Fruit fly (Drosophila melanogaster): Measurements from ENCODE around the gene Jupiter.

Gene Jupiter

dm6 chr3R:11568873-11569450, 50.7 kb downstream of the Jupiter start, which contains the start of gene Mrp4 (continued):
- TF ChIP-seq CrebA (GFP tag; optimal IDR thresholded peaks at IDR 0.05; ENCODE audit: borderline replicate concordance) = peak; percentile 89
- peak; percentile 47 for TF ChIP-seq h (GFP tag; optimal IDR thresholded peaks at IDR 0.05)
- TF ChIP-seq rgr (GFP tag; optimal IDR thresholded peaks at IDR 0.05) = no peak
- peak; percentile 95 for TF ChIP-seq Vsx2 (GFP tag; optimal IDR thresholded peaks at IDR 0.05; ENCODE audit: partially characterized antibody)
- TF ChIP-seq CG32264 (GFP tag; optimal IDR thresholded peaks at IDR 0.05) = no peak

DNA sequence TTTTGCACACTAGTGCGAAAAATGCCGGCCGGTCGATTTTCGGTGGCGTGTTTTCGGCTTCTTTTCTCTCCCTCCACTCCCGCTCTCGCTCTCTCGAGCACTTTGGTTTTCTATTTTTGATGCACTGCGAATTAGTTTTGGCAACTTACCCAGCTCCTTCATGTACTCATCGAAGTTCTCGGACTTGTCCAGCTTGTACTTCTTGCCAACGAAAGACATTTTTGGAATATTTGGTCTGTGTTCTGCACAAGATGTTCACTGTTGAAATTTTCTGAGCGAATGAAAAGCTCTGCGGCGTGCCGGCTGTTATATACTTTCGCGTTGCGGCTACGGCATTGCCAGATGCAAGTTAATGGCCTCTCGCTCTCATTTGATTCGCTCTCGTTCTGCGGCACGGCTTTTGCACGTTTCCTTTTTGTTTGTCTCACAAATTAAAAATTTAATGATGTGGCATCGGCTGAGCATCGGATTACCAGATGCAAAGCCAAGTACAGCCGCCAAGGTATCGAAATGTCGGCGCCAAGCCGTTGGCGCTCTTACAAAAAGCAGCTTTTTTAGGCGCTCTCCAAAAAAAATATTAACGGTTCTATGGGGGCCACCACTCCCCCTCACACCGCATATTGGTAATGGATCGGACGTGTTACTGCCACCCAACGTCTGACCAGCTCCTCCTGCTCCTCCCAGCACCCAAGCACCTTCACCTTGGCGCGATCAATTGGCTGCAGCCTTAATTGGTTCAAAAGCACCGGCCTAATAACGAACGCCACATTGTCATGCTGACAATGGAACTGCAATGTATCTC, 52.7 kb downstream of the Jupiter start, which contains the start of the genes fabp and sea:
fabp (minus strand) TSS at position 286 of the 802 bp plus-strand sequence.
sea (minus strand) TSS at position 286 of the 802 bp plus-strand sequence.
- no peak for TF ChIP-seq Dif (GFP tag; optimal IDR thresholded peaks at IDR 0.05; ENCODE audit: partially characterized antibody)
- no peak for TF ChIP-seq pan (optimal IDR thresholded peaks at IDR 0.05)
- TF ChIP-seq h (GFP tag; optimal IDR thresholded peaks at IDR 0.05) = peak; percentile 52
- no peak for TF ChIP-seq jim (GFP tag; optimal IDR thresholded peaks at IDR 0.05)
- TF ChIP-seq dmrt93B (GFP tag; optimal IDR thresholded peaks at IDR 0.05) = no peak
- TF ChIP-seq CrebA (GFP tag; optimal IDR thresholded peaks at IDR 0.05; ENCODE audit: borderline replicate concordance) = peak; percentile 94
- peak; percentile 50 for TF ChIP-seq rgr (GFP tag; optimal IDR thresholded peaks at IDR 0.05)
- TF ChIP-seq Vsx2 (GFP tag; optimal IDR thresholded peaks at IDR 0.05; ENCODE audit: partially characterized antibody) = no peak
- TF ChIP-seq psq (GFP tag; optimal IDR thresholded peaks at IDR 0.05) = peak; percentile 37
- TF ChIP-seq Myc (optimal IDR thresholded peaks at IDR 0.05) = no peak
- TF ChIP-seq fru (GFP tag; optimal IDR thresholded peaks at IDR 0.05) = peak; percentile 67
- TF ChIP-seq Rel (GFP tag; optimal IDR thresholded peaks at IDR 0.05) = no peak
- peak; percentile 35 for TF ChIP-seq Rel (tag; optimal IDR thresholded peaks at IDR 0.05)
- TF ChIP-seq ey (GFP tag; optimal IDR thresholded peaks at IDR 0.05) = peak; percentile 32
- TF ChIP-seq CG32264 (GFP tag; optimal IDR thresholded peaks at IDR 0.05) = no peak
- peak; percentile 58 for TF ChIP-seq OdsH (GFP tag; optimal IDR thresholded peaks at IDR 0.05)
- TF ChIP-seq dsf (GFP tag; optimal IDR thresholded peaks at IDR 0.05; ENCODE audit: borderline replicate concordance) = no peak
- no peak for TF ChIP-seq dl (GFP tag; optimal IDR thresholded peaks at IDR 0.05; ENCODE audit: insufficient read depth in 1 of 2, partially characterized antibody in 2 of 2)
- no peak for TF ChIP-seq Abd-B (GFP tag; optimal IDR thresholded peaks at IDR 0.05)
- TF ChIP-seq foxo (GFP tag; optimal IDR thresholded peaks at IDR 0.05) = peak in 1 of 2 experiments; percentile 50
- peak; percentile 56 for TF ChIP-seq Hnf4 (GFP tag; optimal IDR thresholded peaks at IDR 0.05)
- TF ChIP-seq woc (GFP tag; optimal IDR thresholded peaks at IDR 0.05) = no peak
- no peak for TF ChIP-seq Hr78 (GFP tag; optimal IDR thresholded peaks at IDR 0.05)
- no peak for TF ChIP-seq CG9705 (GFP tag; optimal IDR thresholded peaks at IDR 0.05)
- no peak for TF ChIP-seq Mio (GFP tag; optimal IDR thresholded peaks at IDR 0.05)
- no peak for TF ChIP-seq usp (GFP tag; optimal IDR thresholded peaks at IDR 0.05)
- TF ChIP-seq br (GFP tag; optimal IDR thresholded peaks at IDR 0.05) = peak; percentile 35
- TF ChIP-seq tai (GFP tag; optimal IDR thresholded peaks at IDR 0.05) = no peak
- TF ChIP-seq lola (GFP tag; optimal IDR thresholded peaks at IDR 0.05) = no peak
- peak; percentile 50 for TF ChIP-seq HLH106 (tag; optimal IDR thresholded peaks at IDR 0.05)
- no peak for TF ChIP-seq brk (GFP tag; optimal IDR thresholded peaks at IDR 0.05)
- TF ChIP-seq Sp1 (GFP tag; optimal IDR thresholded peaks at IDR 0.05) = peak; percentile 67
- no peak for TF ChIP-seq Dfd (GFP tag; optimal IDR thresholded peaks at IDR 0.05)
- no peak for TF ChIP-seq Jra (GFP tag; optimal IDR thresholded peaks at IDR 0.05)
- no peak for TF ChIP-seq sv (GFP tag; optimal IDR thresholded peaks at IDR 0.05)
- no peak for TF ChIP-seq sage (GFP tag; optimal IDR thresholded peaks at IDR 0.05)
- peak; percentile 59 for TF ChIP-seq Hr83 (GFP tag; optimal IDR thresholded peaks at IDR 0.05; ENCODE audit: poor library complexity, severe bottlenecking)
- no peak for TF ChIP-seq GATAd (GFP tag; optimal IDR thresholded peaks at IDR 0.05)
- TF ChIP-seq N (GFP tag; optimal IDR thresholded peaks at IDR 0.05) = no peak

Measured in whole organism, wandering third instar larva.